Worm (Caenorhabditis elegans) whole organism, young adult: ENCODE measurements around the gene Y62H9A.7.

Experiments
- F39B2.1 ChIP-seq: fragments of 200-800 bp; sonication (Bioruptor generic); IDR thresholded peaks from 2 replicates; pipeline ENCODE4 v1.3.6; 2022; ENCODE audit warnings: missing genetic modification reagents, missing genetic modification characterization, missing compliant biosample characterization
- dpl-1 ChIP-seq: fragments of 150-350 bp; optimal IDR thresholded peaks from 2 replicates; lab custom pipeline; 2014; ENCODE audit warnings: missing biosample characterization, missing genetic modification reagents, missing genetic modification characterization
- efl-1 ChIP-seq: fragments of 150-350 bp; optimal IDR thresholded peaks from 2 replicates; lab custom pipeline; 2014; ENCODE audit warnings: missing biosample characterization, missing genetic modification reagents, missing genetic modification characterization
- egl-18 ChIP-seq: fragments of 200-800 bp; sonication (Bioruptor generic); IDR thresholded peaks from 2 replicates; pipeline ENCODE4 v1.3.6; 2022; ENCODE audit warnings: missing genetic modification reagents, missing genetic modification characterization, missing compliant biosample characterization
- hmg-20 ChIP-seq: fragments of 200-800 bp; sonication (Bioruptor generic); IDR thresholded peaks from 2 replicates; pipeline ENCODE4 v1.3.6; 2022; ENCODE audit warnings: missing genetic modification reagents, missing genetic modification characterization, missing compliant biosample characterization
- lin-40 ChIP-seq: sonication (generic microtip); optimal IDR thresholded peaks from 2 replicates; lab custom pipeline; 2016; ENCODE audit warnings: missing genetic modification characterization, mild to moderate bottlenecking, missing compliant biosample characterization, missing genotype, missing genetic modification reagents
- nfya-1 ChIP-seq: sonication (generic microtip); optimal IDR thresholded peaks from 2 replicates; lab custom pipeline; 2017; ENCODE audit warnings: antibody characterized with exemption, missing compliant biosample characterization, missing genetic modification characterization, borderline replicate concordance; ENCODE audit not compliant: insufficient read depth
- snpc-1.1 ChIP-seq: sonication (generic microtip); optimal IDR thresholded peaks from 2 replicates; lab custom pipeline; 2017; ENCODE audit warnings: missing genetic modification characterization, mild to moderate bottlenecking, missing compliant biosample characterization, antibody characterized with exemption, moderate library complexity, missing genotype, missing genetic modification reagents; ENCODE audit not compliant: insufficient read depth
- snpc-4 ChIP-seq, 5 experiments: fragments of 150-350 bp in 1 of 5; sonication (generic microtip) in 4 of 5; optimal IDR thresholded peaks; 2 replicates each; lab custom pipeline; 2014 to 2018; ENCODE audit warnings: missing genetic modification characterization in 5 of 5, missing biosample characterization in 3 of 5, antibody characterized with exemption in 2 of 5, mild to moderate bottlenecking in 2 of 5, missing compliant biosample characterization in 2 of 5, missing genotype in 2 of 5, moderate library complexity in 2 of 5, missing genetic modification reagents in 1 of 5
- unc-62 ChIP-seq: fragments of 150-350 bp; optimal IDR thresholded peaks from 2 replicates; lab custom pipeline; 2014; ENCODE audit warnings: missing biosample characterization, missing genetic modification reagents, missing genetic modification characterization
- ztf-18 ChIP-seq: sonication (generic microtip); optimal IDR thresholded peaks from 2 replicates; lab custom pipeline; 2016; ENCODE audit warnings: missing genotype, mild to moderate bottlenecking, missing genetic modification characterization, missing compliant biosample characterization

- no peak for TF ChIP-seq hmg-20 (GFP tag; lab: Robert Waterston, UW)
- no peak for TF ChIP-seq unc-62 (GFP tag; lab: Kevin White, UChicago)
- TF ChIP-seq F39B2.1 (GFP tag; lab: Robert Waterston, UW) = no peak
- TF ChIP-seq ztf-18 (tag; lab: Kevin White, UChicago) = no peak
- TF ChIP-seq snpc-4 (GFP tag; optimal IDR thresholded peaks at IDR 0.05; lab: Kevin White, UChicago) = no peak
- no peak for TF ChIP-seq snpc-4 (tag; optimal IDR thresholded peaks at IDR 0.05; lab: Kevin White, UChicago)
- no peak for TF ChIP-seq nfya-1
- TF ChIP-seq lin-40 = no peak
- no peak for TF ChIP-seq dpl-1
- no peak for TF ChIP-seq efl-1 (GFP tag; lab: Kevin White, UChicago)
- TF ChIP-seq snpc-1.1 (tag; lab: Kevin White, UChicago) = no peak
- TF ChIP-seq egl-18 (GFP tag; lab: Robert Waterston, UW) = no peak
These were observed 48.1 kb downstream of the Y62H9A.7 start, which contains the start of gene taf-7.1 for ce11 chrX:11837378-11837777.
